Worm (Caenorhabditis elegans) whole organism, L4 larva: ENCODE measurements around the gene srz-15.
A peak's percentile ranks its signal among the peaks of the same experiment; 100 is the strongest.

ENCODE experiments used
- F37D6.2 ChIP-seq: sonication (generic microtip); optimal IDR thresholded peaks from 2 replicates; lab custom pipeline; 2016; ENCODE audit warnings: mild to moderate bottlenecking, missing genetic modification characterization, missing compliant biosample characterization
- F49E8.2 ChIP-seq: sonication (generic microtip); optimal IDR thresholded peaks from 2 replicates; lab custom pipeline; 2016; ENCODE audit warnings: missing compliant biosample characterization, mild to moderate bottlenecking, missing genetic modification characterization, borderline replicate concordance
- Y75B8A.6 ChIP-seq: fragments of 200-800 bp; sonication (Bioruptor generic); IDR thresholded peaks from 2 replicates; pipeline ENCODE4 v1.3.6; 2022; ENCODE audit warnings: missing genetic modification reagents, missing genetic modification characterization, missing compliant biosample characterization
- ZK337.2 ChIP-seq: fragments of 200-800 bp; sonication (Bioruptor generic); IDR thresholded peaks from 2 replicates; pipeline ENCODE4 v1.3.6; 2022; ENCODE audit warnings: missing genetic modification reagents, missing genetic modification characterization, missing compliant biosample characterization
- aha-1 ChIP-seq: fragments of 150-350 bp; peaks from one replicate; lab custom pipeline; 2014; ENCODE audit warnings: missing biosample characterization, missing genetic modification characterization
- ama-1 ChIP-seq: fragments of 150-350 bp; optimal IDR thresholded peaks from 2 replicates; lab custom pipeline; 2014; ENCODE audit warnings: inconsistent platforms, mixed read lengths
- attf-4 ChIP-seq: sonication (generic microtip); optimal IDR thresholded peaks from 3 replicates; lab custom pipeline; 2017; ENCODE audit warnings: missing biosample characterization, missing genetic modification characterization
- ceh-20 ChIP-seq: fragments of 200-800 bp; sonication (Bioruptor generic); IDR thresholded peaks from 2 replicates; pipeline ENCODE4 v1.3.6; 2022; ENCODE audit warnings: missing genetic modification reagents, missing genetic modification characterization, missing compliant biosample characterization
- ceh-28 ChIP-seq: fragments of 150-350 bp; optimal IDR thresholded peaks from 2 replicates; lab custom pipeline; 2014; ENCODE audit warnings: missing biosample characterization, missing genetic modification reagents, missing genetic modification characterization
- ceh-32 ChIP-seq: sonication (generic microtip); optimal IDR thresholded peaks from 2 replicates; lab custom pipeline; 2016; ENCODE audit warnings: mild to moderate bottlenecking, missing genetic modification characterization, missing compliant biosample characterization; ENCODE audit not compliant: poor library complexity
- ceh-44 ChIP-seq: fragments of 200-800 bp; sonication (Bioruptor generic); IDR thresholded peaks from 2 replicates; pipeline ENCODE4 v1.3.6; 2022; ENCODE audit warnings: missing genetic modification reagents, missing genetic modification characterization, missing compliant biosample characterization
- ceh-62 ChIP-seq: sonication (generic microtip); optimal IDR thresholded peaks from 2 replicates; lab custom pipeline; 2017; ENCODE audit warnings: missing biosample characterization, missing genetic modification characterization
- cey-2 ChIP-seq: sonication (generic microtip); optimal IDR thresholded peaks from 3 replicates; lab custom pipeline; 2017; ENCODE audit warnings: missing genetic modification characterization, mild to moderate bottlenecking, missing compliant biosample characterization, antibody characterized with exemption, borderline replicate concordance; ENCODE audit not compliant: insufficient read depth
- ctbp-1 ChIP-seq: fragments of 200-800 bp; sonication (Bioruptor generic); IDR thresholded peaks from 2 replicates; pipeline ENCODE4 v1.3.6; 2022; ENCODE audit warnings: missing genetic modification reagents, missing genetic modification characterization, missing compliant biosample characterization
- daf-12 ChIP-seq: fragments of 150-350 bp; optimal IDR thresholded peaks from 2 replicates; lab custom pipeline; 2014; ENCODE audit warnings: missing biosample characterization, missing genetic modification reagents, missing genetic modification characterization
- daf-16 ChIP-seq, 3 experiments: sonication (generic microtip); optimal IDR thresholded peaks; 2 replicates each; lab custom pipeline; 2016 to 2017; ENCODE audit warnings: missing genetic modification characterization in 3 of 3, missing genetic modification reagents in 3 of 3, mild to moderate bottlenecking in 2 of 3, missing compliant biosample characterization in 2 of 3, missing biosample characterization in 1 of 3, moderate library complexity in 1 of 3
- daf-8 ChIP-seq: fragments of 200-800 bp; sonication (Bioruptor generic); IDR thresholded peaks from 2 replicates; pipeline ENCODE4 v1.3.6; 2022; ENCODE audit warnings: missing genetic modification characterization, missing compliant biosample characterization
- dmd-6 ChIP-seq: fragments of 200-800 bp; sonication (Bioruptor generic); IDR thresholded peaks from 2 replicates; pipeline ENCODE4 v1.3.6; 2022; ENCODE audit warnings: missing genetic modification reagents, missing genetic modification characterization, missing compliant biosample characterization
- dmd-8 ChIP-seq: fragments of 200-800 bp; sonication (Bioruptor generic); IDR thresholded peaks from 2 replicates; pipeline ENCODE4 v1.3.6; 2022; ENCODE audit warnings: missing genetic modification characterization, missing compliant biosample characterization
- dmd-9 ChIP-seq: fragments of 200-800 bp; sonication (Bioruptor generic); IDR thresholded peaks from 2 replicates; pipeline ENCODE4 v1.3.6; 2022; ENCODE audit warnings: missing genetic modification reagents, missing genetic modification characterization, missing compliant biosample characterization
- duxl-1 ChIP-seq: sonication (generic microtip); optimal IDR thresholded peaks from 2 replicates; lab custom pipeline; 2016; ENCODE audit warnings: mild to moderate bottlenecking, missing genetic modification characterization, moderate library complexity, missing compliant biosample characterization; ENCODE audit not compliant: poor library complexity
- egl-43 ChIP-seq: fragments of 200-800 bp; sonication (Bioruptor generic); IDR thresholded peaks from 2 replicates; pipeline ENCODE4 v1.3.6; 2022; ENCODE audit warnings: missing genetic modification reagents, missing genetic modification characterization, missing compliant biosample characterization
- fkh-10 ChIP-seq: fragments of 150-350 bp; optimal IDR thresholded peaks from 2 replicates; lab custom pipeline; 2014; ENCODE audit warnings: missing biosample characterization, missing genetic modification reagents, missing genetic modification characterization
- fos-1 ChIP-seq: fragments of 150-350 bp; optimal IDR thresholded peaks from 2 replicates; lab custom pipeline; 2014; ENCODE audit warnings: missing biosample characterization, missing genetic modification characterization
- hmg-1.1 ChIP-seq: fragments of 200-800 bp; sonication (Bioruptor generic); IDR thresholded peaks from 2 replicates; pipeline ENCODE4 v1.3.6; 2022; ENCODE audit warnings: missing genetic modification reagents, missing genetic modification characterization, missing compliant biosample characterization
- lin-1 ChIP-seq: fragments of 200-800 bp; sonication (Bioruptor generic); IDR thresholded peaks from 2 replicates; pipeline ENCODE4 v1.3.6; 2022; ENCODE audit warnings: missing genetic modification reagents, missing genetic modification characterization, missing compliant biosample characterization
- lin-15B ChIP-seq: fragments of 150-350 bp; sonication (generic microtip); optimal IDR thresholded peaks from 3 replicates; lab custom pipeline; 2014; ENCODE audit warnings: missing biosample characterization, missing genetic modification characterization
- lin-39 ChIP-seq: fragments of 150-350 bp; optimal IDR thresholded peaks from 2 replicates; lab custom pipeline; 2014; ENCODE audit warnings: missing biosample characterization, missing genetic modification reagents, missing genetic modification characterization
- lsy-2 ChIP-seq, 2 experiments: fragments of 150-350 bp in 1 of 2; sonication (generic microtip) in 1 of 2; optimal IDR thresholded peaks; 2 replicates each; lab custom pipeline; 2014 to 2017; ENCODE audit warnings: missing biosample characterization in 2 of 2, missing genetic modification characterization in 2 of 2
- mxl-2 ChIP-seq: fragments of 200-800 bp; sonication (Bioruptor generic); conservative IDR thresholded peaks from 2 replicates; pipeline ENCODE4 v1.3.6; 2022; ENCODE audit warnings: missing genetic modification reagents, missing genetic modification characterization, missing compliant biosample characterization
- nhr-11 ChIP-seq: fragments of 150-350 bp; optimal IDR thresholded peaks from 2 replicates; lab custom pipeline; 2014; ENCODE audit warnings: missing biosample characterization, missing genetic modification characterization
- nhr-111 ChIP-seq: fragments of 200-800 bp; sonication (Bioruptor generic); optimal IDR thresholded peaks from 2 replicates; lab custom pipeline; 2018; ENCODE audit warnings: mild to moderate bottlenecking, missing genetic modification characterization, missing compliant biosample characterization
- nhr-237 ChIP-seq: sonication (generic microtip); optimal IDR thresholded peaks from 2 replicates; lab custom pipeline; 2017; ENCODE audit warnings: missing biosample characterization, missing genetic modification characterization
- nhr-25 ChIP-seq: sonication (generic microtip); optimal IDR thresholded peaks from 2 replicates; lab custom pipeline; 2017; ENCODE audit warnings: missing genetic modification characterization, mild to moderate bottlenecking, missing compliant biosample characterization, antibody characterized with exemption, moderate library complexity, borderline replicate concordance; ENCODE audit not compliant: insufficient read depth
- nhr-28 ChIP-seq: fragments of 150-350 bp; optimal IDR thresholded peaks from 2 replicates; lab custom pipeline; 2014; ENCODE audit warnings: missing biosample characterization, missing genetic modification characterization
- nhr-76 ChIP-seq: fragments of 150-350 bp; optimal IDR thresholded peaks from 2 replicates; lab custom pipeline; 2014; ENCODE audit warnings: missing biosample characterization, missing genetic modification characterization
- nhr-77 ChIP-seq: fragments of 150-350 bp; optimal IDR thresholded peaks from 2 replicates; lab custom pipeline; 2014; ENCODE audit warnings: missing biosample characterization, missing genetic modification characterization
- pha-4 ChIP-seq, 2 experiments: fragments of 150-350 bp in 1 of 2; fragments of 200-800 bp in 1 of 2; sonication (Bioruptor generic) in 1 of 2; IDR thresholded peaks in 1 of 2; optimal IDR thresholded peaks in 1 of 2; 2 replicates each; pipeline versions ENCODE4 v1.3.6 to Lab custom; 2014 to 2022; ENCODE audit warnings: missing genetic modification characterization in 2 of 2, missing genetic modification reagents in 2 of 2, missing biosample characterization in 1 of 2, missing compliant biosample characterization in 1 of 2
- php-3 ChIP-seq: fragments of 200-800 bp; sonication (Bioruptor generic); IDR thresholded peaks from 2 replicates; pipeline ENCODE4 v1.3.6; 2022; ENCODE audit warnings: missing genetic modification reagents, missing genetic modification characterization, missing compliant biosample characterization
- pqm-1 ChIP-seq: sonication (generic microtip); optimal IDR thresholded peaks from 2 replicates; lab custom pipeline; 2017; ENCODE audit warnings: missing biosample characterization, missing genetic modification characterization
- saeg-2 ChIP-seq: fragments of 200-800 bp; sonication (Bioruptor generic); IDR thresholded peaks from 2 replicates; pipeline ENCODE4 v1.3.6; 2022; ENCODE audit warnings: missing genetic modification reagents, missing genetic modification characterization, missing compliant biosample characterization
- skn-1 ChIP-seq: fragments of 150-350 bp; optimal IDR thresholded peaks from 2 replicates; lab custom pipeline; 2014; ENCODE audit warnings: missing biosample characterization, missing genetic modification characterization
- spr-1 ChIP-seq: sonication (generic microtip); optimal IDR thresholded peaks from 2 replicates; lab custom pipeline; 2016; ENCODE audit warnings: mild to moderate bottlenecking, missing genetic modification characterization, missing compliant biosample characterization
- tra-1 ChIP-seq: fragments of 200-800 bp; sonication (Bioruptor generic); IDR thresholded peaks from 2 replicates; pipeline ENCODE4 v1.3.6; 2022; ENCODE audit warnings: missing genetic modification reagents, missing genetic modification characterization, missing compliant biosample characterization
- unc-130 ChIP-seq: sonication (generic microtip); optimal IDR thresholded peaks from 2 replicates; lab custom pipeline; 2016; ENCODE audit warnings: missing genetic modification reagents, missing genetic modification characterization, missing compliant biosample characterization
- vab-7 ChIP-seq: fragments of 200-800 bp; sonication (Bioruptor generic); IDR thresholded peaks from 2 replicates; pipeline ENCODE4 v1.3.6; 2022; ENCODE audit warnings: missing genetic modification reagents, missing genetic modification characterization, missing compliant biosample characterization
- zip-11 ChIP-seq: fragments of 200-800 bp; sonication (Bioruptor generic); IDR thresholded peaks from 2 replicates; pipeline ENCODE4 v1.3.6; 2022; ENCODE audit warnings: missing genetic modification characterization, missing compliant biosample characterization
- ztf-7 ChIP-seq: fragments of 150-350 bp; optimal IDR thresholded peaks from 2 replicates; lab custom pipeline; 2014; ENCODE audit warnings: missing biosample characterization, missing genetic modification characterization

The srz-15 gene

ce11 chrIV:12920553-12920952, 5.0 kb downstream of the srz-15 start (continued):
- TF ChIP-seq F49E8.2 (tag; lab: Kevin White, UChicago) (no peak), nhr-11 (tag; lab: Kevin White, UChicago) (no peak), spr-1 (no peak), daf-12 (tag; lab: Kevin White, UChicago) (no peak), hmg-1.1 (GFP tag; lab: Robert Waterston, UW) (no peak), lsy-2 (tag; optimal IDR thresholded peaks at IDR 0.05; lab: Kevin White, UChicago) (no peak), daf-16 (GFP tag; optimal IDR thresholded peaks at IDR 0.05; lab: Kevin White, UChicago) (no peak), daf-16 (tag; optimal IDR thresholded peaks at IDR 0.05; lab: Kevin White, UChicago) (peak; percentile 34), nhr-77 (tag; lab: Kevin White, UChicago) (no peak), ceh-20 (GFP tag; lab: Robert Waterston, UW) (no peak), nhr-25 (tag; lab: Kevin White, UChicago) (no peak), ama-1 (lab: Kevin White, UChicago) (no peak), dmd-6 (GFP tag; lab: Robert Waterston, UW) (peak; percentile 69), nhr-76 (tag; lab: Kevin White, UChicago) (no peak), nhr-237 (tag; lab: Kevin White, UChicago) (no peak), ceh-28 (tag; lab: Kevin White, UChicago) (no peak), F37D6.2 (tag; lab: Kevin White, UChicago) (no peak), cey-2 (tag; lab: Kevin White, UChicago) (no peak), nhr-111 (no peak), lin-39 (tag; lab: Kevin White, UChicago) (no peak), attf-4 (tag; lab: Kevin White, UChicago) (no peak), tra-1 (GFP tag; lab: Robert Waterston, UW) (no peak)
- TF ChIP-seq, all 104 proteins: peak for 5

DNA sequence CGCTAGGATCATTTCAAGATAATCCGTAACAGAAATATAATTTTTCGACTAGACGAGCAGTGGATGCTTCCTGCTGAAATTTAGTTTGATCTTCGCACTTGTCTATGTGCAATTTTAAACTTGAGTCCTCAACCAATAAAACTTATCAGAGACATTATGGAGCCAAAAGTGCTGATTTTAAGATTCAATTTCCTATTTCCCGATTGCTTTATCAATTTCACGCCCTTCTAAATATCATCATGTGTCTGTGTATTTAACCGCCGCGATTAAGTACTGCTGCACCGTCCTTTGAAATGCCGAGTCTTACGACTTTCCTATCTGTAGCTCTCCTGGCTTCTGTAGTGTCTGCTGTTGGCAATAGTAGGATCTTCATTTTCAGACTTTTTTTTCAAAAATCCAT, 5.4 kb downstream of the srz-15 start, which contains the start of gene C32H11.4:
TSS of gene C32H11.4 (plus strand) at position 238 of the 400 bp plus-strand sequence.
- no peak for TF ChIP-seq lin-1
- TF ChIP-seq pqm-1 (tag; lab: Kevin White, UChicago): peak; percentile 73
- TF ChIP-seq fkh-10: no peak
- TF ChIP-seq skn-1 (tag; lab: Kevin White, UChicago): no peak
- TF ChIP-seq cey-2 (tag; lab: Kevin White, UChicago): no peak
- TF ChIP-seq daf-16 (GFP tag; optimal IDR thresholded peaks at IDR 0.05; lab: Kevin White, UChicago): no peak
- TF ChIP-seq daf-16 (tag; optimal IDR thresholded peaks at IDR 0.05; lab: Kevin White, UChicago): peak; percentile 64
- TF ChIP-seq ztf-7: no peak
- no peak for TF ChIP-seq ceh-44 (GFP tag; lab: Robert Waterston, UW)
- TF ChIP-seq ZK337.2 (GFP tag; lab: Robert Waterston, UW): no peak
- no peak for TF ChIP-seq saeg-2 (GFP tag; lab: Robert Waterston, UW)
- no peak for TF ChIP-seq ctbp-1 (GFP tag; lab: Robert Waterston, UW)
- TF ChIP-seq dmd-8: no peak
- TF ChIP-seq ceh-62 (tag; lab: Kevin White, UChicago): no peak
- TF ChIP-seq ceh-32: no peak
- TF ChIP-seq mxl-2: no peak
- no peak for TF ChIP-seq vab-7
- no peak for TF ChIP-seq aha-1 (tag; lab: Kevin White, UChicago)
- no peak for TF ChIP-seq zip-11 (GFP tag; lab: Robert Waterston, UW)
- TF ChIP-seq F37D6.2 (tag; lab: Kevin White, UChicago): no peak
- TF ChIP-seq php-3 (GFP tag; lab: Robert Waterston, UW): peak; percentile 69
- TF ChIP-seq lin-15B (tag; lab: Kevin White, UChicago): no peak
- TF ChIP-seq nhr-28: peak; percentile 8
- no peak for TF ChIP-seq daf-8
- TF ChIP-seq lin-39 (tag; lab: Kevin White, UChicago): no peak
- TF ChIP-seq nhr-11 (tag; lab: Kevin White, UChicago): no peak
- TF ChIP-seq ama-1 (lab: Kevin White, UChicago): no peak
- no peak for TF ChIP-seq fos-1 (tag; lab: Kevin White, UChicago)
- TF ChIP-seq lsy-2 (tag; optimal IDR thresholded peaks at IDR 0.05; lab: Kevin White, UChicago): no peak
- TF ChIP-seq duxl-1: no peak
- TF ChIP-seq Y75B8A.6 (GFP tag; lab: Robert Waterston, UW): no peak
- no peak for TF ChIP-seq dmd-9 (GFP tag; lab: Robert Waterston, UW)
- no peak for TF ChIP-seq pha-4 (GFP tag; IDR thresholded peaks at IDR 0.05; lab: Robert Waterston, UW)
- no peak for TF ChIP-seq pha-4 (tag; optimal IDR thresholded peaks at IDR 0.05; lab: Kevin White, UChicago)
- no peak for TF ChIP-seq egl-43 (GFP tag; lab: Robert Waterston, UW)
- TF ChIP-seq unc-130 (GFP tag; lab: Kevin White, UChicago): no peak
